Fruit fly (Drosophila melanogaster) S2 (cell line): ENCODE results near the gene Cog2.

Experiments used
- CG8478 ChIP-seq: fragments of >200 bp; optimal IDR thresholded peaks from 2 replicates; lab custom pipeline; 2018
- CTCF ChIP-seq, 2 experiments: fragments of >200 bp; optimal IDR thresholded peaks; 2 replicates each; lab custom pipeline; 2018

DNA sequence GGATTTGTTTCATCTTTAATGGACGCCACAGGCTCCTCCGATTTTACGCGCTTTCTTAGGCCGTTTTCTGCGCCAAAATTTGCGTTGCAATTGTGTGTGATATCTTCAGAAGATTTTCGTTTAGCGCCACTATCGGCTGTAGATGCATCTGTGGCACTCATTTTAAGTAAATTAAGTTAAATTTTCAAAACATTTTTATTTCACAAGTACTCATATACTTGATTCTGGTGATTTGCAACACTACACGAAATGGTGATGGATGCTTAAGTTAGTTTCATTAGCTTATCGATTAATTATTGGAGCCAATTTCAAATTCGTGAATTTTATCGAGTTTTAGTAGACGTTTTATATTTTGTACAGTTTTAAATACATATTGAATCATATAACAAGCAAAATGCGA, 2.2 kb upstream of the Cog2 start, which contains the start of gene CG6171:
- no peak for TF ChIP-seq CG8478 (lab: Kevin White, UChicago)
- TF ChIP-seq CTCF (optimal IDR thresholded peaks at IDR 0.05; lab: Kevin White, UChicago), result no peak
